Fruit fly (Drosophila melanogaster) whole organism, wandering third instar larva: ENCODE results near the gene smash.

ENCODE experiments used
- CG9705 ChIP-seq: fragments of 200-800 bp; sonication (Bioruptor generic); optimal IDR thresholded peaks from 2 replicates; lab custom pipeline; 2018; ENCODE audit warnings: missing biosample characterization, mild to moderate bottlenecking, missing genetic modification characterization
- Dfd ChIP-seq: fragments of >200 bp; optimal IDR thresholded peaks from 2 replicates; lab custom pipeline; 2017; ENCODE audit warnings: missing biosample characterization, missing genetic modification characterization
- HLH106 ChIP-seq: fragments of 200-800 bp; optimal IDR thresholded peaks from 3 replicates; lab custom pipeline; 2019; ENCODE audit warnings: missing biosample characterization, mild to moderate bottlenecking, missing genetic modification characterization, moderate library complexity
- br ChIP-seq: fragments of 200-800 bp; sonication (Bioruptor generic); optimal IDR thresholded peaks from 2 replicates; lab custom pipeline; 2016; ENCODE audit warnings: missing biosample characterization, missing genetic modification characterization
- dsf ChIP-seq: sonication (Bioruptor generic); optimal IDR thresholded peaks from 2 replicates; lab custom pipeline; 2016; ENCODE audit warnings: missing biosample characterization, missing genetic modification characterization, borderline replicate concordance
- h ChIP-seq: fragments of 200-800 bp; sonication (Bioruptor generic); optimal IDR thresholded peaks from 3 replicates; lab custom pipeline; 2016; ENCODE audit warnings: missing biosample characterization, mild to moderate bottlenecking, missing genetic modification characterization
- psq ChIP-seq: fragments of 200-800 bp; sonication (Bioruptor generic); optimal IDR thresholded peaks from 3 replicates; lab custom pipeline; 2017; ENCODE audit warnings: missing biosample characterization, mild to moderate bottlenecking, missing genetic modification characterization, moderate library complexity
- usp ChIP-seq: fragments of >200 bp; optimal IDR thresholded peaks from 2 replicates; lab custom pipeline; 2017; ENCODE audit warnings: missing biosample characterization, missing genetic modification characterization

- no peak for TF ChIP-seq CG9705
- TF ChIP-seq HLH106 (tag; lab: Kevin White, UChicago), result no peak
- no peak for TF ChIP-seq psq (GFP tag; lab: Kevin White, UChicago)
- no peak for TF ChIP-seq h (GFP tag; lab: Kevin White, UChicago)
- TF ChIP-seq br (GFP tag; lab: Kevin White, UChicago), result no peak
- no peak for TF ChIP-seq usp (GFP tag; lab: Kevin White, UChicago)
- TF ChIP-seq dsf, result no peak
- TF ChIP-seq Dfd, result no peak
These were observed 46.8 kb upstream of the smash start, which contains the start of gene 5-HT2A for dm6 chr3R:4612570-4612969.
